Worm (Caenorhabditis elegans): ENCODE data around the gene F52D10.4.

The F52D10.4 gene

DNA sequence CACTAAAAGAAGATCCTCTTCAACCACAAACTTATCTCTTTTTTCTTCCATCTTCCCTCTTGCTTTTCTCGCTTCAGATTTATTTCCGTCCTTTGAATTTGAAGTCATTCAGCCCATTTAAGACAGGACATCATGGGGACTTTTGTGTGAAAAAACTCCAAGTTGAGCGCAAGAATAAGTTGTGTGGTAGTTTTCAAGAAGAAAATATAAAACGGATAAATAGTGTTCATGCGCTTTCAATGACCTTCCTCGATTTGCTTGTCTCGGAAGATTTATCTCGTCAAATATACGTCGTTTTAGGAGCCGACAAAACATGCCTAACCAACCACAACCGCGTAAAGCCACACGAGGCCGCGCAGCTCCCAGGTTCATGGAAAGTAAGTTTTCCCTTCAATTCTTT lies 14.8 kb downstream of the F52D10.4 start, which contains the start of gene sto-6:
Gene sto-6 (plus strand): TSS at position 301 of the 400 bp plus-strand sequence.
- TF ChIP-seq D1046.2 (GFP tag; IDR thresholded peaks at IDR 0.05): no peak
- TF ChIP-seq ztf-11 (tag; optimal IDR thresholded peaks at IDR 0.05): no peak
- no peak for TF ChIP-seq dmd-8 (GFP tag; IDR thresholded peaks at IDR 0.05)
- no peak for TF ChIP-seq zip-2 (tag; optimal IDR thresholded peaks at IDR 0.05)

DNA sequence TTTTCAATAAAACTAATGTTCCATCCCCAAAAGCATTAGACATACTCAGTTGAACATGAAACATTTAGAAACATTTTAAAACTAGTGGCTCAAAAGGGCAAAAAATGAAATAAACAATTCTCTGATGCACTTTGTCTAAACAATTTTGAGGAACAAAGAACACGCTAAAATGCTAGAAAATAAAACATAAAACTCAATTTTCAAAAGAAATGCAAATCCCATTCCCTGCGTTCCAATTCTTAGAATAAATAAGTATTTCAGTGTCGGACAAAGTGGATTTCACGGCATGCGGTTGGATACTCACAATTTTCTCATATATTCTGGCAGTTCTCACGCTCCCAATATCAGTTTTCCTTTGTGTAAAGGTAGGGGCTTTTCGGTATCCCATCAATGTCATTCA lies 16.0 kb downstream of the F52D10.4 start:
- TF ChIP-seq lin-39 (tag; optimal IDR thresholded peaks at IDR 0.05) (no peak), F49E8.2 (tag; optimal IDR thresholded peaks at IDR 0.05; ENCODE audit: borderline replicate concordance) (no peak), Y48G9A.11 (GFP tag; IDR thresholded peaks at IDR 0.05) (no peak), sdz-12 (GFP tag; optimal IDR thresholded peaks at IDR 0.05) (no peak), ces-1 (GFP tag; optimal IDR thresholded peaks at IDR 0.05) (peak; percentile 62), fkh-10 (GFP tag; optimal IDR thresholded peaks at IDR 0.05) (peak; percentile 14), hlh-11 (tag; optimal IDR thresholded peaks at IDR 0.05) (no peak)

DNA sequence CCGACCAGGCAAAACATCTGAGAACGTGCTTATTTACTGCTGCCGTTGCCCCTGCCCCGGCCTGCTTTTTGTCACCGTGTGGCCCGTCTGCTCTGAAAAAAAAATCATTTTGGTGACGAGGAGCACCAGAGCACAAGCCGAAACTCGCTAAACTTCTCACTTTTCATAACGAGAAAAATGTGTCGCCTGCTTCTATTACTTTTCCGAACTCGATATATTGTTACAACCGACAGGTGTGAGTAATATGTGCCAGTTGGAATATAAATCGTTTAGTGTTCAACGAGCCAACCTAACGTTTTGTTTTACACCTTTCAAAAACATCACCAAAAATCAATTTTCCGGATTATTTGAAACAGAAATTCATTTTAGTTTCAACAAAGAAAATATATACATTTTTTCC lies 20.5 kb downstream of the F52D10.4 start:
- no peak for TF ChIP-seq nhr-25 (tag; optimal IDR thresholded peaks at IDR 0.05; ENCODE audit: borderline replicate concordance, insufficient read depth)
- TF ChIP-seq unc-62 (GFP tag; optimal IDR thresholded peaks at IDR 0.05 in 1 of 2): peak in 1 of 2 experiments; percentile 53
- no peak for TF ChIP-seq unc-62 (tag; optimal IDR thresholded peaks at IDR 0.05)
- TF ChIP-seq aha-1 (tag): peak; percentile 21
- TF ChIP-seq nhr-42 (GFP tag; IDR thresholded peaks at IDR 0.05): 0 out of 2 replicates have a peak, but pooled peaks have one; percentile 18

DNA sequence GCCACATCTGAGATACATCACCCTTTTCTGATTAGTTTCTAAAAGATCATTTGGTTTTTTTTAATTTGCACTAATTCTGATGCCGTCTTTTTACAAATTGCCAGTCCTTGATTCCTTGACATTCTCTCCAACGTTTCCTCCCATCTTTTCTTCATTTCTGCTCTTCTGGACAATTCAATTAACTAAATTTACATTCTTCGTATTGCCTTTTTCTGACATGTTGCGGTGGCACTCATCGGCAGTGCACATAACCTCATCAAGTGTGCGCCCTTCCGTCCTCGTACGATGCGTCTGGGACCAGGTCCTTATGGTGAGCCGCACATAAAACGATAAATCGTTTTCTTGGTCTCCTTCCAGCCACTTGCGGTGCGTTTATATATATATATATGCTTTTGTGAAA lies 21.7 kb downstream of the F52D10.4 start:
- TF ChIP-seq lsy-2 (tag; optimal IDR thresholded peaks at IDR 0.05) (no peak), pha-4 (GFP tag; IDR thresholded peaks at IDR 0.05) (no peak), pha-4 (tag; optimal IDR thresholded peaks at IDR 0.05) (no peak), nhr-48 (tag; optimal IDR thresholded peaks at IDR 0.05) (no peak), nhr-6 (tag; optimal IDR thresholded peaks at IDR 0.05) (no peak), nhr-42 (GFP tag; IDR thresholded peaks at IDR 0.05) (no peak), F44E2.7 (GFP tag; IDR thresholded peaks at IDR 0.05) (no peak), snpc-1.2 (GFP tag; IDR thresholded peaks at IDR 0.05) (no peak), nhr-41 (GFP tag; IDR thresholded peaks at IDR 0.05) (no peak), nhr-28 (tag; optimal IDR thresholded peaks at IDR 0.05) (no peak), lin-13 (GFP tag; optimal IDR thresholded peaks at IDR 0.05) (no peak), ztf-7 (tag; optimal IDR thresholded peaks at IDR 0.05) (no peak), mes-2 (tag; optimal IDR thresholded peaks at IDR 0.05; ENCODE audit: poor library complexity, severe bottlenecking) (no peak), ceh-20 (GFP tag; IDR thresholded peaks at IDR 0.05) (no peak), nhr-25 (tag; optimal IDR thresholded peaks at IDR 0.05; ENCODE audit: borderline replicate concordance, insufficient read depth) (no peak), D1046.2 (GFP tag; IDR thresholded peaks at IDR 0.05) (no peak), hlh-11 (tag; optimal IDR thresholded peaks at IDR 0.05) (no peak), daf-19 (GFP tag; conservative IDR thresholded peaks at IDR 0.05) (no peak)

DNA sequence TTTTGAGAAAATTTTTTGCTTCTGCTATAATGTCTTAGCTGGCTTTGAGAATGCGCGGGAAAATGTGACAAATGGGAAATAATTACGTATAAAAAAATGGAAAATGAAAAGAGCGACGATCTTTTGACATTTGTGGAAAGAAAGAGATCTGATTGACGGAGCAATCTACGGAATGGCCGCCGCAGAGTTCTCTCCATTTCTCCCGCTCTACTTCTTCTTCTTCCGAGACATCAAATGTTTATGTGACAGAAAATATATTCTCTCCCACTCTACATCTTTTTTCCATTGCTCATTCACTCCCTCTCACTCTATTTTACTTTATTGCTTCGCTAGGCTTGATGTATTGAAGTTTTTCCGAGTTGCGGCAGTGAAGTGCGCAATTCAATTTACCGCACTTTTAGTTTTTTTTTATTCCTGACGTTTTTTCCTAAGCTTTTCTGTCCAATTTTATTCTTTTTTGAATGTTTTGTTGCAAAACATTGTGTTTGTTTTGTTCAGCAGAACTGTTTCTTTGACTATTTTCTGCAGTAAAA lies 23.3 kb downstream of the F52D10.4 start:
- TF ChIP-seq nhr-10 (tag; optimal IDR thresholded peaks at IDR 0.05) (no peak), nhr-11 (tag; optimal IDR thresholded peaks at IDR 0.05) (no peak), fkh-10 (GFP tag; optimal IDR thresholded peaks at IDR 0.05) (peak; percentile 95), tag-97 (GFP tag; IDR thresholded peaks at IDR 0.05) (no peak), ctbp-1 (GFP tag; IDR thresholded peaks at IDR 0.05) (0 out of 2 replicates have a peak, but pooled peaks have one; percentile 37), hmg-1.1 (GFP tag; IDR thresholded peaks at IDR 0.05) (0 out of 2 replicates have a peak, but pooled peaks have one; percentile 20), egl-27 (tag; optimal IDR thresholded peaks at IDR 0.05) (no peak), nhr-25 (tag; optimal IDR thresholded peaks at IDR 0.05; ENCODE audit: borderline replicate concordance, insufficient read depth) (no peak), nhr-42 (GFP tag; IDR thresholded peaks at IDR 0.05) (no peak), lin-38 (GFP tag; IDR thresholded peaks at IDR 0.05) (no peak), dmd-6 (GFP tag; IDR thresholded peaks at IDR 0.05) (no peak), zip-2 (tag; optimal IDR thresholded peaks at IDR 0.05) (no peak), madf-5 (GFP tag; IDR thresholded peaks at IDR 0.05) (no peak), D1046.2 (GFP tag; IDR thresholded peaks at IDR 0.05) (no peak), ZK337.2 (GFP tag; IDR thresholded peaks at IDR 0.05) (no peak), ceh-62 (tag; optimal IDR thresholded peaks at IDR 0.05) (no peak), lsy-2 (tag; optimal IDR thresholded peaks at IDR 0.05) (peak in 1 of 2 experiments; percentile 18), spr-1 (tag; optimal IDR thresholded peaks at IDR 0.05) (no peak), hlh-30 (tag; optimal IDR thresholded peaks at IDR 0.05; ENCODE audit: insufficient read depth) (no peak), saeg-2 (GFP tag; IDR thresholded peaks at IDR 0.05) (no peak)
